Fruit fly (Drosophila melanogaster): ENCODE data around the gene CG9663.

Gene CG9663

DNA sequence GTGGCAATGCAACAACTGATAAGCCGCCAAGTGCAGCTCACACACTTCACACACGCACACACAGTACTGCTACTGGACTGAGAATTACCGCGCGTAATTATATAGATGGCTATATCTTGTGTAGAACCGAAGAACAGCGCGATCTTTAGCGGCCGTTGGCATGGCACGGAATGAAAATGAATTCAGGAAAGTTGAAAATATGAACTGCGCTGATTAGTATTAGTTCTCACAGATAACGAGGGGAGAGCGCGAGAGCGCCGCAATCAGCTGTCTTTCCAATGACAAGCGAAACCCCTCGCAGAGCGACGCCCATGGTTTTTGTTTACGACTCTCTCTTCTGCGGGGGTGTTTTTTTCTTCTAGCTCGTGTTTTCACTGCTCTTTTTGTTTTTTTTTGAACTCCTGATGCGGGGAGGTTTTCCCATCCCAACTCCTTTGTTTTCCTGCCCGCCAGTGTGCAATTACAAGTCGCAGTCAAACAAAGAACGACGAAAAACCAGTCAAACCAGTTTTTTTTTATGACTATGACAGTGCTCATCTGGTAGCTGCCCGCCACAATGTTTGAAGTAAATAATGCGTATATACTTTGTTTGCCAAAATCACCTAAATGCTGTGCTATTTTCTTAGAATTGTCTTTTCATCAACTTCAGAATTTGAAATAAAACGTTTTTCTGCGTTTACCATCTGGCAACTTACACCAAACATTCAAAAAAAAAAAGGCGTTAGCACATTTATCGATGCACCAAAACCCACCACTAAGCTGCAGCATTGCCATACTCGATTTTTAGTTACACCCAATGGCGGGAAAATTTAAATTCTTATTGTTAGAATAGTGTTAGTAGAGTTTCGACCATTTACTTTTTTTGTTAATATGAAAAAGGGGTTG is at the start of gene CG9663:
TSS of gene CG9663 (minus strand) at position 173 of the 885 bp plus-strand sequence.
- TF ChIP-seq noc (tag; optimal IDR thresholded peaks at IDR 0.05) = peak; percentile 50

DNA sequence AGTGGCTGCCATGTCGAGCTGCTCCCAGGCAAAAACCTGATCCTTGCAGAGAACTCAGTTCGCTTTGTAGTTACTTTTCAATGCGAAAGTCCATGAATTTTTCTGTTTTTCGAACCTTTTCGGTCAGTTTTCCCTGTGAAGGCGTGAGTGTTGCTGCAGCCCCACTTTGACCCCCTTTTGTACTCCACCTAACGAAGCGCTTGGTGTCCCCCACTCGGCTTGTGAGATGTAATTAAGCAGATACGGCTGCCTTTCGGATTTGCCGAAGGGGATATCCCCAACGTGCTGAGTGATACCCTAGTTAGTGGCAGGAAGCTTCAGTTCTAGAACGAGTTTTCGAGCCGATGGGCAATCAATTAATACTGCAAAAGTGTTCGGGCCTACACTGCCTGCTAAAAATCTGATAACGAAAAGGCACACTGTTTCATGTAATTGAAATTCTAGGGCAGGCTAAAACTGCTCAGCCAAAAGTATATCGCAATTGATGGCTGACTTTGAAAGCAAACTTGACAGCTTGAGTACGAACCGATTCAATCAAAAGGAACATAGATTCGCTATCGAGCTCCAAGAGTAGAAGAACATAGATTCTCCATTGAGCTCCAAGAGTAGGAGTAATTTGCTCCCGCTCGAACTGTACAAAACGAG is 48.8 kb upstream of the CG9663 start:
- no peak for TF ChIP-seq noc (tag; optimal IDR thresholded peaks at IDR 0.05)

DNA sequence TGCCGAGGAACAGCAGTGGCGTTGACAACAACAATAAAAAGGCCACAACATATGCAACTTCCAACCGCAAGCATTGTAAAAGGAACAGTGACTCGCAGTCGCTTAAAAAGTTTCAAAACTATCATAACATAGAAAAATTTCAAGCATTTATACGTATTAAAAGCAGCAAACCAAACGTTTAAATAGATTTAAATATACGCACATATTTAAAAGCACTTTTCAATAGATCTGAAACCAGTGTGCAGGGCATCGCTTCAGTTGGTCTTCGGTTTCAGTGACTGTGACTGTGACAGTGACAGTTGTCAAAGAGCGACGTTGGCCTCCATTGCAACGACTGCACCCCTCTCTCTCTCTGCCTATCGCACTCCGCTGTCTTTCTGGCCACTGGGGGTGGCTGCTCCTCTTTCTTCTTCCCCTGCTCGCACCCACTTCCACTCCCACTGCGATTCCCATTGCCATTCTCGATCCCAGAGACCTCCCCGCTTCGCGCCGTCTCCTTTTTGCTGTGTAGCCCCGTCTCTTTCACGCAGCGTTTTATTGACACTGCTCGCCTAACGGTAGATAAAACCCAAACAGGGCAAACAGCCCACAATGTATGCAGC is 45.3 kb upstream of the CG9663 start:
- no peak for TF ChIP-seq noc (tag; optimal IDR thresholded peaks at IDR 0.05)

DNA sequence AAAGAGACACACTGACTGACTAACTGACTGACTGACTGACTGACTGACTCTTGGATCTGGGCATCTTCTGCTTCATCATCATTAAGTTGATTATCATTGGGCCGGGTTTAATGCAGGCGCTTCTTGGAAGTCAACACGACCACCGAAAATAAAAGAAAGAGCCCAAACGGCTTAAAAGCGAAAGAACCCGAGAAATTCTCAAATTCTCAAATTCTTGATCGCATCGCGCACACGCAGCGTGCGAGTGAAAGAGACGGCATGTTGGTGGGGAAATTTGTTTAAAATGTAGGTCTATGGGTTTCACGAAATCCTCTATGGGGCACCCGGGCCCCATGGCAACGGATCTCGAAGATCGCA is 43.5 kb upstream of the CG9663 start:
- no peak for TF ChIP-seq noc (tag; optimal IDR thresholded peaks at IDR 0.05)

DNA sequence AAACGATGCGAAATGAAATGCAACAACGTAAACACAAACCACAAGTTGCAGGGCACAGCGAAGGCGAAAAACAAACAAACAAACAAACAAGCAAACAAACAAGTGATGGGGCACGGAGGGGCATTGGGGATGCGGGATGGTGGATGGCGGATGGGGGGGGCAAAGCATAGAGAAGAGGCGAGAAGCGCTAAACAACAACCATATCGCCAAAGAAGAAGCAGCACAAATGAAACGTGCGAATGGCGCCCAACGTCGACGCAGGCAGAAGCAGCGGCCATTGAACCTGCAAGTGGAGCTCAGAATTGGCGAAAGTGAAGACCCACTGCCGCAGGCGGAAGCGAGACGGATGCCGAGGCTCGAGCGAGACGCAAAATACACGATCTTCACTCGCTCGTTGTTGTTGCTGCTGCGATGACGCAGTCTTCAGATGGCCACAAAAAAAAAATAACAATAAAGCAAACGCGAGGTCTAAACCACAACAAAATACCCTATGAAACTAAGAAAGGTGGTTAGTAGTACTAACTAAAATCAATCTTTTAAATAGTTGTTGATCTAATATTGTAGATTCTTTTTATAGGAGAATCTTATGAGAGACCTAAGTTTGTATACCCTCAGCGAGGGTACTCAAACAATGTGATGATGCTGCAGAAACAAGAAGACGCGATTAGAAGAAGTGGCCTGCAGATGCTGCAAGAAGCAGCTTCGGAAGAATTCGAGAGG is 43.0 kb upstream of the CG9663 start:
- TF ChIP-seq noc (tag; optimal IDR thresholded peaks at IDR 0.05) = no peak

DNA sequence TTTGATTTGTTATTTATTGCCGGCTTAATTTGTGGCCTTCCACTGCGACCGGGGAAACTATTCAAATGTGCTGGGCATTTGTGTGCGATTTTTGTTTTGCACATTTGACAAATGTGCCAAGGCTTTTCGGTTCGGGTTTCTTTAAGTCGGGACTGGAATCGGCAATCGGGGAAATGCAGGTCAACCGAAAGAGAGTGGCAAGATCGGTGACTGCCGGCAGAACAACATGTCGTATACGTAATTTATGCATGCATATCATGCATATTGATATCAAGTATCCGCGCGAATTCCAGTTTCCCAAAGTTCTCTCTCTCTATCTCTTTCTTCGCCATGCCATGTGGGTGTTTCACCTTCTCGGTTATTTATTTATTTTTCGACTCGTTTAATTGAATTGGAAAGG is 39.4 kb upstream of the CG9663 start:
- no peak for TF ChIP-seq noc (tag; optimal IDR thresholded peaks at IDR 0.05)

DNA sequence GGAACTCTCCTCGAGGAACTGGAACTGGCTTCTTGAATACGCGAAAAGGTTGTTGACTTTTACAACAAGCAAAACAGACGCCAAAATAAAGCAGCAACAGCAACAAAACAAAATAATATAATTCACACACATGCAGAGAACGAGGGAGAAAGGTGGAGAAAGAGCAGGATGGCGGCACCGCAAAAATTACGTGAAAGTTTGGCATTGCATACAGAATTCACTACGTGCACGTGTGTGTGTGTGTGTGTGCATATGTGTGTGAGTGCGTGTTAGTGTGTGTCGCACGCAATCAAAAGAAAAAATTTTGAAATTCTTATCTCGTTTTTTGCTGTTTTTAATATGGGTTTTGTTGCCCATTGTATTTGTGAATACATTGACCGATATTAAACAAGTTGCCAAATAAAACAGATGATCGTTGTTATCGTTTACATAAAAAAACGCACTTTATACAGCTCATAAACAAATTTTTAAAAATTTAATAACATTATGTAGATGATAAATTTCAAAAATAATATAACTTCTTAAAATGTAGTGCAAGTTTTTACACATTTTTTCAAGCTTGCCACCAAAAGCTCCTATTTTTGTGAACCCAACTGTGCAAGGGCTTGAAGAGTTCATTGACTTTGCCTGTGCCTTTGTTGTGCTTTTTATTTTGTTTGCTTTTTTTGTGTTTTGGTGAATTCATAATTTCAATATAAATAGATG is 38.5 kb upstream of the CG9663 start:
- peak; percentile 55 for TF ChIP-seq noc (tag; optimal IDR thresholded peaks at IDR 0.05)

DNA sequence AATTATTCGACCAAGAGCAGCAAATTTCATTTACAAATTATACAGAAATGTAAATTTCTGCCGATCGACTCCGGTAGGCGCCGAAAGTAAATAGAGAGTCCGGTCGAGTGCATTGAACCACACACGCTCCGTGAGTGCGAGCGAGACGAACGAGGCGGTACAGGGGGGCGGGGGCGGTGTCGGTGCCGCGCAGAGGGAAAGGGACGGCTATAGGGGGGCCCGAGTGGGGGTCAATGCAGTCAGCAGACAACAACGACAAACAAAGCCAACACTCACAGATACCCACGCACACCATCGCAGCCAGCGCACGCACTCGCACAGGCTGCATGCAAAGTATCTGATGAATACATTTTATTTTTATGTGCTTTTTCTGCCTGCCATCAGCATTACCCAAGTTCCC is 36.5 kb upstream of the CG9663 start:
- no peak for TF ChIP-seq noc (tag; optimal IDR thresholded peaks at IDR 0.05)

DNA sequence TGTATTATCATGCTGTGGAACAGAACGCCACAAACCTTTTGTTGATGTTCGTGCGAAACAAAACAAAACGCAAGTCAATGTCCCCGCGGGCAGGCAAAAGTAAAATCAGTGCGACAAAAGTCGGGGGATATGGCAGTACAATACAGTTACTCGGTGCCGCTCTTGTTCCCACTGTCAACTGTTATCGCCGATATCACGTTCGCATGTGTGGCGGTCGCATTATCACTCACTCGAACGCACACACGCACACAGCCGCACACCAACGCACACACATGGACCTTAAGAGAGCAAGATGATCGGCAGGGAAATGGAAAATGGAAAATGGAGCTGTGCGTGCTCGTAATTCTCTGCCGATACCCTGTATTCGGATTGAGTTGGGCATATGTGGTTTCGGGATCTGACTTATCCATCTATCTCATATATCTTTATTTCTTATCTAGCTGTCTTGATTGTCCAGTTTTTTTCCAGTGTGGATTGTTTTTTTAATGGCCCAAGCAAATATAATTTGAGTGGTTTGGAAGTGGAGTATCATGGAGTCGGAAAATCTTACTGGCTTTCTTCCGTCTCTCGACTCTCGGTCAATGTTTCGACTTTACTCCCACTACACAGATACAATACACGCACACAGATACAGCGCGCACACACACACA is 35.8 kb upstream of the CG9663 start:
- no peak for TF ChIP-seq noc (tag; optimal IDR thresholded peaks at IDR 0.05)

DNA sequence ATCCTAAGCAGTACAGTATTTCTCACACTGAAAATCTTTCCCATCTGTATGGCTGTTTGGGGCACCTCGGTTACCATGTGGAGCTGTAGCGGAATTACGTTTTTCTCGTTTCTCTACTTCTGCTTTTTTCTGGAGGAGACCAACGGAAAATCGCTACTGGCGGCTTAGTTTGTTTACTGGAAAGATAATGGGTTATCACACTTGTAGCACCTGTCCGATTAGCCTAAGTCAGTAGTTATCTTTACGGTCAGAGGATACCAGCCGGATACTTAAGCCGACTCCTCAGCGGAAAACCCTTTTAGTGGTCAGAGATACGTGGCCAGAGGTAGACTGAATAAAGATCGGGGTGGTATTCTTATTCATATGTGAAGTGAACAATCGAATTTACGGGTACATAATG is 29.6 kb upstream of the CG9663 start, which contains the start of gene CG15408:
TSS of gene CG15408 (plus strand) at position 301 of the 400 bp plus-strand sequence.
- no peak for TF ChIP-seq noc (tag; optimal IDR thresholded peaks at IDR 0.05)

DNA sequence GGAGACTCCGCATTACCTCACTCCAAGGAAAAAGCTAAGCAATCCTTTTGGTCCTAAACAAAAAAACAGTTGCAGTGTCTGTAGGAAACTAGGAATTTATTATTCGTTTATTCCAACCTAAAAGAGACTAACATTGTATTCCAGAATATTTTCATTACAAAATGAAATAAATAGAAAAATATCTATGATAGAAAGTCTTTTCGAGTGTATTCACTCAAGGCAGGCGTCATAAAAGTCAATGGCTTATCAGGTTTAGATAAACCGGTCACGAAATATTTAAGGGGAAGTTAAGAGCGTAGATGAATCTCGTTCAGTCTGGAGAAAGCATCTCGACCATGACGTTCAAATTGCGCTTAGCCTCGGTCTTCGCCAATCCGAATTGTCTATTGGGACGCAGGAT is 27.7 kb upstream of the CG9663 start, which contains the start of gene CG3285:
TSS of gene CG3285 (plus strand) at position 301 of the 400 bp plus-strand sequence.
- no peak for TF ChIP-seq noc (tag; optimal IDR thresholded peaks at IDR 0.05)

DNA sequence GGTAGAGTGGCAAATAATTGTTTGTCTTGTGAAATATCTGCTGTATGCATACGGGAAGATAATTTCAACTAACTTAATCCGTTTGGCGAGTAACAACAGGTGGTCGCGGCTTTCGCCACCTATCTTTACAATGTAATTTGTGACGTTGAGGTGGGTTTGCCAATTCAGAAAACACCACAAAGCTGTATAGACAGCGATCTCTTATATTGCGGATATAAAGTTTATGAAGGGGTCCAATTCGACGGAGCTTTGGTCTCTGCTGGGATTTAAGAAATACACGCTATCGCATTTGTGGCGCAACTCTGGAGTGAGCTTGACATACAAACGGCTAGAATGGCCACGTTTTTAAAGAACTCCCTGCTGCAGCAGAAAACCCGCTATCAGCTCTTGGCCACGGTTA is 24.7 kb upstream of the CG9663 start, which contains the start of gene CG33282:
TSS of gene CG33282 (plus strand) at position 301 of the 400 bp plus-strand sequence.
- no peak for TF ChIP-seq noc (tag; optimal IDR thresholded peaks at IDR 0.05)

DNA sequence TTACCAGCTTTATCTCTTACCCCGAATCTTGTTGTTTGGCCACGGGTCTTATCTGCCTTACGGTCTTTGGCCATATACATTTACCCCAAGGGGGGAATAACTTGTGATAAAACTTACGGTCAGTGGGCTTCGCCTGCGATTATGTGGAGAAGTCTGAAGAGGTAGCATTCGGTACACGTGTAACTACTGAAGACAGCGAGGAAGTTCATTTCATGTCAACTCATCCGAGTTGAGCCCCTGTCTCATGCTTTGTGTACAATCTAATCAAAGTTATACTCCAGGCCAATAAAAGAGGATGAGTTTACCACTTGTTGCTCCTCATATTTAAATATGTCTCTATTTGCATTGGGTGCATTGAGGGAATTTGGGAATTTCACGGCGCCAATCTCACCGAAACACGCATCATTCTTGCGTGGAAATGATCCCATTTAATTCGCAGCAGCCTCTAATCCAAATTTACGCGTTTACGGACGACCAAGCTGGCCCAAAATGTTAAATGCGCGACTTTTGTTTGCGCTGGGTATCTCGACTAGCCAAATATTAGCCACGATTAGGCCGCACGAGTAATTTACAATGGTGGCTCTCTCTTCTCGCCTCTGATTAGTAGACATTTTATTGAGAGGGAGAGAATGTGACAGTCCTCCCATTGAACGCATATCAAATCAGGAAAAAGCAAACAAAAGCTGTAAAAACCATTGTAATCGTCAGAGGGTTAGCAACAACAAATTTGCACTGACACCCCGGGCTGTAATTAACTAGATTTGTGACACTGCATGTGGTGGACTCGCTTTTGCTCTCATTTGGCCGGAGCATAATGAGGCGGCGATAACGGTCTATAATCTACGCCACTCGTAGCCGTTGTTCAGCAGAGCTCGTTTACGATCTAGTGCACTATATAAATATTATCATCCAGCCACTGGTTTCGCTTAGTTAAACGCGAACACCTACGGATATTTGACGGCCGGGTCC is 20.7 kb upstream of the CG9663 start, which contains the start of gene CG33281:
TSS of gene CG33281 (plus strand) at position 919 of the 969 bp plus-strand sequence.
- peak; percentile 80 for TF ChIP-seq noc (tag; optimal IDR thresholded peaks at IDR 0.05)

All from whole organism, larva.